Worm (Caenorhabditis elegans) whole organism, young adult: Measurements from ENCODE around the gene Y37A1A.2.

Source experiments
- C06A6.2 ChIP-seq: fragments of 200-800 bp; sonication (Bioruptor generic); conservative IDR thresholded peaks from 2 replicates; pipeline ENCODE4 v1.3.6; 2022; ENCODE audit warnings: missing genetic modification characterization, missing compliant biosample characterization
- D2030.7 ChIP-seq: fragments of 200-800 bp; sonication (Bioruptor generic); IDR thresholded peaks from 2 replicates; pipeline ENCODE4 v1.3.6; 2022; ENCODE audit warnings: missing genetic modification reagents, missing genetic modification characterization, missing compliant biosample characterization
- F10E7.11 ChIP-seq: sonication (generic microtip); optimal IDR thresholded peaks from 2 replicates; lab custom pipeline; 2017; ENCODE audit warnings: mild to moderate bottlenecking, missing genetic modification characterization, moderate library complexity, missing compliant biosample characterization
- F23B12.7 ChIP-seq: sonication (generic microtip); optimal IDR thresholded peaks from 2 replicates; lab custom pipeline; 2017; ENCODE audit warnings: missing genetic modification characterization, mild to moderate bottlenecking, missing compliant biosample characterization, antibody characterized with exemption, moderate library complexity; ENCODE audit not compliant: insufficient read depth
- F33H1.4 ChIP-seq: fragments of 200-800 bp; sonication (Bioruptor generic); IDR thresholded peaks from 2 replicates; pipeline ENCODE4 v1.3.6; 2022; ENCODE audit warnings: missing genetic modification reagents, missing genetic modification characterization, missing compliant biosample characterization
- F49E8.2 ChIP-seq: sonication (generic microtip); optimal IDR thresholded peaks from 3 replicates; lab custom pipeline; 2017; ENCODE audit warnings: missing genetic modification characterization, mild to moderate bottlenecking, missing compliant biosample characterization, antibody characterized with exemption, moderate library complexity; ENCODE audit not compliant: insufficient read depth
- K12H6.12 ChIP-seq: fragments of 200-800 bp; sonication (Bioruptor generic); optimal IDR thresholded peaks from 2 replicates; lab custom pipeline; 2018; ENCODE audit warnings: mild to moderate bottlenecking, missing genetic modification characterization, missing compliant biosample characterization
- T26A5.8 ChIP-seq: sonication (generic microtip); optimal IDR thresholded peaks from 2 replicates; lab custom pipeline; 2016; ENCODE audit warnings: missing genetic modification characterization, missing compliant biosample characterization
- aptf-3 ChIP-seq: fragments of 200-800 bp; sonication (Bioruptor generic); IDR thresholded peaks from 2 replicates; pipeline ENCODE4 v1.3.6; 2022; ENCODE audit warnings: missing genetic modification characterization, missing compliant biosample characterization
- atf-7 ChIP-seq: sonication (generic microtip); optimal IDR thresholded peaks from 2 replicates; lab custom pipeline; 2017; ENCODE audit warnings: mild to moderate bottlenecking, missing genetic modification characterization, missing compliant biosample characterization
- athp-1 ChIP-seq: sonication (generic microtip); optimal IDR thresholded peaks from 2 replicates; lab custom pipeline; 2017; ENCODE audit warnings: mild to moderate bottlenecking, missing genetic modification characterization, missing compliant biosample characterization
- cebp-2 ChIP-seq: fragments of 200-800 bp; sonication (Bioruptor generic); IDR thresholded peaks from 2 replicates; pipeline ENCODE4 v1.3.6; 2022; ENCODE audit warnings: missing genetic modification characterization, missing compliant biosample characterization
- ceh-58 ChIP-seq: fragments of 200-800 bp; sonication (Bioruptor generic); IDR thresholded peaks from 2 replicates; pipeline ENCODE4 v1.3.6; 2022; ENCODE audit warnings: missing genetic modification characterization, missing compliant biosample characterization
- ceh-79 ChIP-seq: sonication (generic microtip); optimal IDR thresholded peaks from 2 replicates; lab custom pipeline; 2017; ENCODE audit warnings: mild to moderate bottlenecking, missing genetic modification characterization, missing compliant biosample characterization
- die-1 ChIP-seq: sonication (generic microtip); optimal IDR thresholded peaks from 2 replicates; lab custom pipeline; 2016; ENCODE audit warnings: missing genotype, mild to moderate bottlenecking, missing genetic modification characterization, missing compliant biosample characterization
- egl-44 ChIP-seq: fragments of 200-800 bp; sonication (Bioruptor generic); IDR thresholded peaks from 2 replicates; pipeline ENCODE4 v1.3.6; 2022; ENCODE audit warnings: missing genetic modification reagents, missing genetic modification characterization, missing compliant biosample characterization
- egrh-3 ChIP-seq: fragments of 200-800 bp; sonication (Bioruptor generic); IDR thresholded peaks from 2 replicates; pipeline ENCODE4 v1.3.6; 2022; ENCODE audit warnings: missing genetic modification reagents, missing genetic modification characterization, missing compliant biosample characterization
- ekl-4 ChIP-seq: fragments of 200-800 bp; sonication (Bioruptor generic); IDR thresholded peaks from 2 replicates; pipeline ENCODE4 v1.3.6; 2022; ENCODE audit warnings: missing genetic modification reagents, missing genetic modification characterization, missing compliant biosample characterization
- gei-17 ChIP-seq: fragments of 200-800 bp; sonication (Bioruptor generic); optimal IDR thresholded peaks from 2 replicates; lab custom pipeline; 2018; ENCODE audit warnings: mild to moderate bottlenecking, missing genetic modification characterization, missing compliant biosample characterization
- hmg-1.2 ChIP-seq: fragments of 200-800 bp; sonication (Bioruptor generic); IDR thresholded peaks from 2 replicates; pipeline ENCODE4 v1.3.6; 2022; ENCODE audit warnings: missing genetic modification reagents, missing genetic modification characterization, missing compliant biosample characterization
- hrde-1 ChIP-seq: sonication (generic microtip); optimal IDR thresholded peaks from 2 replicates; lab custom pipeline; 2016; ENCODE audit warnings: missing genetic modification characterization, mild to moderate bottlenecking, missing compliant biosample characterization, moderate library complexity, missing genotype, missing genetic modification reagents, borderline replicate concordance
- let-607 ChIP-seq, 2 experiments: fragments of 200-800 bp in 1 of 2; sonication (Bioruptor generic) in 1 of 2; sonication (generic microtip) in 1 of 2; optimal IDR thresholded peaks; 2 replicates each; lab custom pipeline; 2016 to 2018; ENCODE audit warnings: mild to moderate bottlenecking in 2 of 2, missing compliant biosample characterization in 2 of 2, missing genetic modification characterization in 2 of 2, moderate library complexity in 2 of 2, missing genotype in 1 of 2
- lin-26 ChIP-seq: fragments of 200-800 bp; sonication (Bioruptor generic); IDR thresholded peaks from 2 replicates; pipeline ENCODE4 v1.3.6; 2022; ENCODE audit warnings: missing genetic modification reagents, missing genetic modification characterization, missing compliant biosample characterization
- lin-35 ChIP-seq, 3 experiments: fragments of 150-350 bp in 2 of 3; sonication (generic microtip) in 1 of 3; optimal IDR thresholded peaks; 2 replicates each; lab custom pipeline; 2014 to 2018; ENCODE audit warnings: missing biosample characterization in 3 of 3, missing genetic modification characterization in 3 of 3, missing genetic modification reagents in 3 of 3
- lin-40 ChIP-seq: sonication (generic microtip); optimal IDR thresholded peaks from 2 replicates; lab custom pipeline; 2016; ENCODE audit warnings: missing genetic modification characterization, mild to moderate bottlenecking, missing compliant biosample characterization, missing genotype, missing genetic modification reagents
- lir-1 ChIP-seq: fragments of 200-800 bp; sonication (Bioruptor generic); conservative IDR thresholded peaks from 2 replicates; pipeline ENCODE4 v1.3.6; 2022; ENCODE audit warnings: missing genetic modification reagents, missing genetic modification characterization, missing compliant biosample characterization
- mel-28 ChIP-seq: sonication (generic microtip); optimal IDR thresholded peaks from 2 replicates; lab custom pipeline; 2016; ENCODE audit warnings: borderline replicate concordance, mild to moderate bottlenecking, missing genetic modification characterization, missing compliant biosample characterization
- nfya-1 ChIP-seq: sonication (generic microtip); optimal IDR thresholded peaks from 2 replicates; lab custom pipeline; 2017; ENCODE audit warnings: antibody characterized with exemption, missing compliant biosample characterization, missing genetic modification characterization, borderline replicate concordance; ENCODE audit not compliant: insufficient read depth
- nfyb-1 ChIP-seq: fragments of 200-800 bp; sonication (Bioruptor generic); IDR thresholded peaks from 2 replicates; pipeline ENCODE4 v1.3.6; 2022; ENCODE audit warnings: missing genetic modification reagents, missing genetic modification characterization, missing compliant biosample characterization
- nhr-90 ChIP-seq: sonication (generic microtip); optimal IDR thresholded peaks from 2 replicates; lab custom pipeline; 2016; ENCODE audit warnings: missing genotype, mild to moderate bottlenecking, missing genetic modification characterization, missing compliant biosample characterization
- rec-8 ChIP-seq, 2 experiments: sonication (generic microtip); optimal IDR thresholded peaks; 2 replicates each; lab custom pipeline; 2016; ENCODE audit warnings: mild to moderate bottlenecking in 2 of 2, missing genetic modification characterization in 2 of 2, missing genetic modification reagents in 2 of 2, missing genotype in 2 of 2, missing biosample characterization in 1 of 2, missing compliant biosample characterization in 1 of 2, moderate library complexity in 1 of 2
- sea-2 ChIP-seq: fragments of 200-800 bp; sonication (Bioruptor generic); IDR thresholded peaks from 2 replicates; pipeline ENCODE4 v1.3.6; 2022; ENCODE audit warnings: missing genetic modification characterization, missing compliant biosample characterization
- snpc-1.1 ChIP-seq: sonication (generic microtip); optimal IDR thresholded peaks from 2 replicates; lab custom pipeline; 2017; ENCODE audit warnings: missing genetic modification characterization, mild to moderate bottlenecking, missing compliant biosample characterization, antibody characterized with exemption, moderate library complexity, missing genotype, missing genetic modification reagents; ENCODE audit not compliant: insufficient read depth
- snpc-3.4 ChIP-seq: sonication (generic microtip); optimal IDR thresholded peaks from 2 replicates; lab custom pipeline; 2017; ENCODE audit warnings: missing genetic modification characterization, mild to moderate bottlenecking, missing compliant biosample characterization, antibody characterized with exemption, moderate library complexity, missing genotype, missing genetic modification reagents
- snpc-4 ChIP-seq, 5 experiments: fragments of 150-350 bp in 1 of 5; sonication (generic microtip) in 4 of 5; optimal IDR thresholded peaks; 2 replicates each; lab custom pipeline; 2014 to 2018; ENCODE audit warnings: missing genetic modification characterization in 5 of 5, missing biosample characterization in 3 of 5, antibody characterized with exemption in 2 of 5, mild to moderate bottlenecking in 2 of 5, missing compliant biosample characterization in 2 of 5, missing genotype in 2 of 5, moderate library complexity in 2 of 5, missing genetic modification reagents in 1 of 5
- somi-1 ChIP-seq: fragments of 200-800 bp; sonication (Bioruptor generic); optimal IDR thresholded peaks from 2 replicates; lab custom pipeline; 2018; ENCODE audit warnings: mild to moderate bottlenecking, missing genetic modification characterization, missing compliant biosample characterization
- sptf-2 ChIP-seq: fragments of 200-800 bp; sonication (Bioruptor generic); optimal IDR thresholded peaks from 2 replicates; lab custom pipeline; 2018; ENCODE audit warnings: mild to moderate bottlenecking, missing genetic modification characterization, missing compliant biosample characterization
- tbp1 ChIP-seq: fragments of 200-800 bp; sonication (Bioruptor generic); optimal IDR thresholded peaks from 2 replicates; lab custom pipeline; 2018; ENCODE audit warnings: mild to moderate bottlenecking, missing genetic modification characterization, missing compliant biosample characterization
- tbx-9 ChIP-seq: sonication (generic microtip); optimal IDR thresholded peaks from 2 replicates; lab custom pipeline; 2016; ENCODE audit warnings: borderline replicate concordance, missing genetic modification characterization, inconsistent platforms, missing compliant biosample characterization
- tlf-1 ChIP-seq: fragments of 200-800 bp; sonication (Bioruptor generic); optimal IDR thresholded peaks from 2 replicates; lab custom pipeline; 2018; ENCODE audit warnings: mild to moderate bottlenecking, missing genetic modification characterization, missing compliant biosample characterization
- xnd-1 ChIP-seq: sonication (generic microtip); optimal IDR thresholded peaks from 2 replicates; lab custom pipeline; 2016; ENCODE audit warnings: missing genotype, missing genetic modification reagents, missing genetic modification characterization, missing compliant biosample characterization
- ztf-22 ChIP-seq: fragments of 200-800 bp; sonication (Bioruptor generic); optimal IDR thresholded peaks from 2 replicates; lab custom pipeline; 2018; ENCODE audit warnings: mild to moderate bottlenecking, missing genetic modification characterization, moderate library complexity, missing compliant biosample characterization
- ztf-3 ChIP-seq: fragments of 200-800 bp; sonication (Bioruptor generic); optimal IDR thresholded peaks from 2 replicates; lab custom pipeline; 2018; ENCODE audit warnings: mild to moderate bottlenecking, missing genetic modification characterization, missing compliant biosample characterization
- ztf-6 ChIP-seq: fragments of 200-800 bp; sonication (Bioruptor generic); IDR thresholded peaks from 2 replicates; pipeline ENCODE4 v1.3.6; 2022; ENCODE audit warnings: missing genetic modification reagents, missing genetic modification characterization, missing compliant biosample characterization

Gene Y37A1A.2

DNA sequence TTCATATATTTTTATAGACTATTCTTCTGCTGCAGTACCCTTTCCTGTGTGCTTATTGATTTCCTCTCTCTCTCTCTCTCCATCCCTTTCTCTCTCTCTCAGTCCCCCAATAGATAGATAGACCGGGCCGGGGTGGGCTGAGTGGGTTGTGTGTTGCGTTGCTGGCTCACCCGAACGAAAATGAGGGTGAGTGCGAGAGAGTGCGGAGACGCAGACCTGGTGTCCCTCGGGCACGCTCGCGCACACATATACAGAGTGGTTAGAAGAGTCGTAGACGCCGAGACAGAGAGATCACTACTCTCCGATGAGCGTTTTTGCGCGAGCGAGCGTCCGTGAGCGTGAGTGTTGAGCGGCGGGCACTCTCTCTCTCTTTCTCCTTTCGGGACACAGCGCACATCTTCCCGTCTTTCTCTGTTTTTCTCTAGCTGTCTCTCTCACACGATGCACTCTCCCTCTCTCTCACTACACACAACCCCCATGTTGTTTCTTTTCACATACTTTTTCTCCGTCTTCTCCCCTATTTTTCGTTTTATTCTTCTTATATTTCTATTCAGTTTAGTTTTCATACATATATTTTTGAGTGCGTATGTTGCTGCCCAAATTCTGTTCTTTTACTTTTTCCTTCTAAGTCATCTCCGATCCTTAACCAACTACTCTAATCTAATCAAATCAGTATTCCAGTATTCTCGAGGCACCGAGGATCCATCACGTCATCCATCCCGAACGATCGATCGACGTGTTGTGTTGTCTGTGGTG, 25.2 kb downstream of the Y37A1A.2 start, which contains the start of gene lin-66 (continued):
- TF ChIP-seq sptf-2 (GFP tag; lab: Kevin White, UChicago) (no peak), lin-40 (peak; percentile 91), ekl-4 (GFP tag; lab: Robert Waterston, UW) (peak; percentile 84), ztf-22 (GFP tag; lab: Kevin White, UChicago) (peak; percentile 33), gei-17 (GFP tag; lab: Kevin White, UChicago) (peak; percentile 52), hmg-1.2 (GFP tag; lab: Robert Waterston, UW) (peak; percentile 85), ceh-58 (0 out of 2 replicates have a peak, but pooled peaks have one; percentile 65), egrh-3 (GFP tag; lab: Robert Waterston, UW) (peak; percentile 88), F10E7.11 (tag; lab: Kevin White, UChicago) (no peak), nfya-1 (tag; lab: Kevin White, UChicago) (no peak), let-607 (tag; optimal IDR thresholded peaks at IDR 0.05; lab: Kevin White, UChicago) (peak in 1 of 2 experiments; percentile 36), lin-35 (GFP tag; optimal IDR thresholded peaks at IDR 0.05; lab: Kevin White, UChicago) (no peak), aptf-3 (GFP tag; lab: Robert Waterston, UW) (0 out of 2 replicates have a peak, but pooled peaks have one; percentile 44), rec-8 (tag; optimal IDR thresholded peaks at IDR 0.05; lab: Kevin White, UChicago) (peak in 1 of 2 experiments; percentile 28), snpc-3.4 (no peak), F49E8.2 (no peak), somi-1 (peak; percentile 68), D2030.7 (no peak), C06A6.2 (peak; percentile 68), nhr-90 (tag; lab: Kevin White, UChicago) (peak; percentile 69), die-1 (tag; lab: Kevin White, UChicago) (peak; percentile 74), F23B12.7 (tag; lab: Kevin White, UChicago) (peak; percentile 43), ceh-79 (tag; lab: Kevin White, UChicago) (peak; percentile 62), lir-1 (GFP tag; lab: Robert Waterston, UW) (peak; percentile 94), T26A5.8 (tag; lab: Kevin White, UChicago) (no peak), tlf-1 (peak; percentile 65), tbx-9 (tag; lab: Kevin White, UChicago) (no peak), egl-44 (peak; percentile 64; the same call in 1 of the 2 replicates), ztf-6 (0 out of 2 replicates have a peak, but pooled peaks have one; percentile 31), nfyb-1 (peak; percentile 90), lin-26 (peak; percentile 75; the same call in 1 of the 2 replicates), hrde-1 (tag; lab: Kevin White, UChicago) (no peak), ztf-3 (GFP tag; lab: Kevin White, UChicago) (peak; percentile 75), athp-1 (tag; lab: Kevin White, UChicago) (peak; percentile 84), F33H1.4 (GFP tag; lab: Robert Waterston, UW) (peak; percentile 53), mel-28 (tag; lab: Kevin White, UChicago) (no peak), sea-2 (GFP tag; lab: Robert Waterston, UW) (0 out of 2 replicates have a peak, but pooled peaks have one; percentile 23), snpc-1.1 (tag; lab: Kevin White, UChicago) (no peak), K12H6.12 (tag; lab: Kevin White, UChicago) (peak; percentile 96), tbp1 (GFP tag; lab: Kevin White, UChicago) (peak; percentile 53), atf-7 (tag; lab: Kevin White, UChicago) (peak; percentile 72), xnd-1 (no peak), cebp-2 (GFP tag; lab: Robert Waterston, UW) (peak; percentile 93), snpc-4 (GFP tag; optimal IDR thresholded peaks at IDR 0.05; lab: Kevin White, UChicago) (no peak), snpc-4 (tag; optimal IDR thresholded peaks at IDR 0.05; lab: Kevin White, UChicago) (peak; percentile 37 to 84 (median 72))
